Fruit fly (Drosophila melanogaster) whole organism, embryonic: ENCODE measurements around the gene fry.

Experiments
- Awh ChIP-seq: fragments of 200-800 bp; sonication (Bioruptor generic); IDR thresholded peaks from 2 replicates; pipeline ENCODE4, ENCODE4 v1.3.6; 2022; ENCODE audit warnings: missing biosample characterization, missing genetic modification characterization
- BEAF-32 ChIP-seq: fragments of 200-800 bp; sonication (Bioruptor generic); optimal IDR thresholded peaks from 3 replicates; lab custom pipeline; 2017; ENCODE audit warnings: missing biosample characterization, missing genetic modification characterization, mild to moderate bottlenecking, moderate library complexity, missing genetic modification reagents
- Blimp-1 ChIP-seq: fragments of 200-800 bp; sonication (Bioruptor generic); optimal IDR thresholded peaks from 3 replicates; lab custom pipeline; 2018; ENCODE audit warnings: missing biosample characterization, missing genetic modification characterization, mild to moderate bottlenecking, moderate library complexity, missing genetic modification reagents
- CG10274 ChIP-seq: fragments of 200-800 bp; sonication (Bioruptor generic); optimal IDR thresholded peaks from 3 replicates; lab custom pipeline; 2017; ENCODE audit warnings: missing biosample characterization, mild to moderate bottlenecking, missing genetic modification characterization
- CG10565 ChIP-seq: fragments of 200-800 bp; sonication (Bioruptor generic); optimal IDR thresholded peaks from 3 replicates; lab custom pipeline; 2016; ENCODE audit warnings: missing biosample characterization, mild to moderate bottlenecking, missing genetic modification characterization
- CG11398 ChIP-seq: fragments of 200-800 bp; sonication (Bioruptor generic); optimal IDR thresholded peaks from 2 replicates; lab custom pipeline; 2016; ENCODE audit warnings: missing biosample characterization, missing genetic modification characterization
- CG13287 ChIP-seq: fragments of 200-800 bp; sonication (Bioruptor generic); IDR thresholded peaks from 2 replicates; pipeline ENCODE4 v1.3.6; 2022; ENCODE audit warnings: missing biosample characterization, missing genetic modification characterization; ENCODE audit not compliant: partially characterized antibody
- CG17361 ChIP-seq: fragments of 200-800 bp; sonication (Bioruptor generic); IDR thresholded peaks from 3 replicates; pipeline ENCODE4 v1.3.6; 2022; ENCODE audit warnings: missing biosample characterization, missing genetic modification characterization
- CG18011 ChIP-seq: fragments of 200-800 bp; sonication (Bioruptor generic); optimal IDR thresholded peaks from 2 replicates; lab custom pipeline; 2017; ENCODE audit warnings: missing biosample characterization, missing genetic modification characterization, mild to moderate bottlenecking, moderate library complexity, missing genotype
- CG18764 ChIP-seq: fragments of 200-800 bp; sonication (Bioruptor generic); optimal IDR thresholded peaks from 3 replicates; lab custom pipeline; 2016; ENCODE audit warnings: missing biosample characterization, missing genetic modification characterization
- CG3163 ChIP-seq: fragments of 200-800 bp; sonication (Bioruptor generic); optimal IDR thresholded peaks from 3 replicates; lab custom pipeline; 2016; ENCODE audit warnings: missing biosample characterization, missing genetic modification characterization
- CG3407 ChIP-seq: fragments of 200-800 bp; sonication (Bioruptor generic); optimal IDR thresholded peaks from 2 replicates; lab custom pipeline; 2018; ENCODE audit warnings: missing biosample characterization, mild to moderate bottlenecking, missing genetic modification characterization
- CG43689 ChIP-seq: fragments of 200-800 bp; sonication (Bioruptor generic); IDR thresholded peaks from 2 replicates; pipeline ENCODE4 v1.3.6; 2022; ENCODE audit warnings: missing biosample characterization, missing genetic modification characterization
- CG4854 ChIP-seq: fragments of 200-800 bp; sonication (Bioruptor generic); optimal IDR thresholded peaks from 2 replicates; lab custom pipeline; 2016; ENCODE audit warnings: missing biosample characterization, missing genetic modification characterization, inconsistent platforms
- CG5180 ChIP-seq: fragments of 200-800 bp; sonication (Bioruptor generic); optimal IDR thresholded peaks from 3 replicates; lab custom pipeline; 2017; ENCODE audit warnings: missing biosample characterization, missing genetic modification characterization, mild to moderate bottlenecking, moderate library complexity, missing genetic modification reagents
- CG6765 ChIP-seq: fragments of 200-800 bp; sonication (Bioruptor generic); optimal IDR thresholded peaks from 3 replicates; lab custom pipeline; 2017; ENCODE audit warnings: missing biosample characterization, mild to moderate bottlenecking, missing genetic modification characterization
- CG7357 ChIP-seq: fragments of 200-800 bp; sonication (Bioruptor generic); IDR thresholded peaks from 3 replicates; pipeline ENCODE4 v1.3.6; 2022; ENCODE audit warnings: missing biosample characterization, missing genetic modification characterization
- CG7987 ChIP-seq: fragments of 200-800 bp; sonication (Bioruptor generic); optimal IDR thresholded peaks from 2 replicates; lab custom pipeline; 2018; ENCODE audit warnings: missing biosample characterization, mild to moderate bottlenecking, missing genetic modification characterization, moderate library complexity
- CG8281 ChIP-seq: fragments of 200-800 bp; sonication (Bioruptor generic); optimal IDR thresholded peaks from 2 replicates; lab custom pipeline; 2018; ENCODE audit warnings: missing biosample characterization, mild to moderate bottlenecking, missing genetic modification characterization, moderate library complexity
- CTCF ChIP-seq: fragments of 200-800 bp; sonication (Bioruptor generic); optimal IDR thresholded peaks from 2 replicates; lab custom pipeline; 2017; ENCODE audit warnings: missing biosample characterization, mild to moderate bottlenecking, missing genetic modification characterization, moderate library complexity
- CkIIα-i1 ChIP-seq: fragments of 200-800 bp; sonication (Bioruptor generic); IDR thresholded peaks from 2 replicates; pipeline ENCODE4 v1.3.6; 2022; ENCODE audit warnings: missing biosample characterization, missing genetic modification characterization
- Ets97D ChIP-seq: fragments of 200-800 bp; sonication (Bioruptor generic); optimal IDR thresholded peaks from 3 replicates; lab custom pipeline; 2016; ENCODE audit warnings: missing biosample characterization, missing genetic modification characterization
- HHEX ChIP-seq: fragments of 200-800 bp; sonication (Bioruptor generic); optimal IDR thresholded peaks from 3 replicates; lab custom pipeline; 2017; ENCODE audit warnings: missing biosample characterization, mild to moderate bottlenecking, missing genetic modification characterization, missing genetic modification reagents
- Hr78 ChIP-seq, 2 experiments: fragments of 200-800 bp in 1 of 2; fragments of >200 bp in 1 of 2; sonication (Bioruptor generic) in 1 of 2; optimal IDR thresholded peaks; 2 replicates each; lab custom pipeline; 2017 to 2019; ENCODE audit warnings: missing biosample characterization in 2 of 2, missing genetic modification characterization in 2 of 2, mild to moderate bottlenecking in 1 of 2, moderate library complexity in 1 of 2
- Jarid2 ChIP-seq: fragments of 200-800 bp; sonication (Bioruptor generic); optimal IDR thresholded peaks from 3 replicates; lab custom pipeline; 2017; ENCODE audit warnings: mild to moderate bottlenecking, missing biosample characterization, missing genetic modification reagents, missing genetic modification characterization
- Neu2 ChIP-seq: fragments of 200-800 bp; sonication (Bioruptor generic); optimal IDR thresholded peaks from 3 replicates; lab custom pipeline; 2016; ENCODE audit warnings: missing biosample characterization, missing genetic modification characterization, borderline replicate concordance
- Nf-YA ChIP-seq: fragments of 200-800 bp; sonication (Bioruptor generic); IDR thresholded peaks from 2 replicates; pipeline ENCODE4 v1.3.6; 2022; ENCODE audit warnings: missing biosample characterization, missing genetic modification characterization
- Ravus ChIP-seq: fragments of 200-800 bp; sonication (Bioruptor generic); IDR thresholded peaks from 2 replicates; pipeline ENCODE4 v1.3.6; 2022; ENCODE audit warnings: missing biosample characterization, missing genetic modification characterization
- Xrp1 ChIP-seq: fragments of 200-800 bp; sonication (Bioruptor generic); IDR thresholded peaks from 2 replicates; pipeline ENCODE4 v1.3.6; 2022; ENCODE audit warnings: missing biosample characterization, missing genetic modification characterization
- abd-A ChIP-seq: fragments of 200-800 bp; sonication (Bioruptor generic); optimal IDR thresholded peaks from 3 replicates; lab custom pipeline; 2019; ENCODE audit warnings: missing biosample characterization, mild to moderate bottlenecking, missing genetic modification characterization, moderate library complexity
- chinmo ChIP-seq: fragments of 200-800 bp; sonication (Bioruptor generic); IDR thresholded peaks from 4 replicates; pipeline ENCODE4 v1.3.6; 2022; ENCODE audit warnings: missing biosample characterization, missing genetic modification characterization; ENCODE audit not compliant: partially characterized antibody
- chm ChIP-seq: fragments of 200-800 bp; sonication (Bioruptor generic); IDR thresholded peaks from 2 replicates; pipeline ENCODE4 v1.3.6; 2022; ENCODE audit warnings: missing biosample characterization, missing genetic modification characterization
- ci ChIP-seq: fragments of 200-800 bp; sonication (Bioruptor generic); IDR thresholded peaks from 3 replicates; pipeline ENCODE4 v1.3.6; 2022; ENCODE audit warnings: missing biosample characterization, missing genetic modification characterization
- dysf ChIP-seq: fragments of 200-800 bp; sonication (Bioruptor generic); IDR thresholded peaks from 3 replicates; pipeline ENCODE4 v1.3.6; 2022; ENCODE audit warnings: missing biosample characterization, missing genetic modification characterization
- esg ChIP-seq: fragments of 200-800 bp; sonication (Bioruptor generic); conservative IDR thresholded peaks from 2 replicates; pipeline ENCODE4 v1.3.6; 2022; ENCODE audit warnings: missing biosample characterization, missing genetic modification characterization
- exex ChIP-seq: fragments of 200-800 bp; sonication (Bioruptor generic); optimal IDR thresholded peaks from 4 replicates; lab custom pipeline; 2018; ENCODE audit warnings: missing biosample characterization, mild to moderate bottlenecking, missing genetic modification characterization, moderate library complexity
- grn ChIP-seq: fragments of 200-800 bp; sonication (Bioruptor generic); optimal IDR thresholded peaks from 3 replicates; lab custom pipeline; 2017; ENCODE audit warnings: missing biosample characterization, missing genetic modification characterization
- her ChIP-seq: fragments of 200-800 bp; sonication (Bioruptor generic); optimal IDR thresholded peaks from 2 replicates; lab custom pipeline; 2016; ENCODE audit warnings: missing biosample characterization, missing genetic modification characterization
- lmd ChIP-seq: fragments of 200-800 bp; sonication (Bioruptor generic); IDR thresholded peaks from 2 replicates; pipeline ENCODE4 v1.3.6; 2022; ENCODE audit warnings: missing biosample characterization, missing genetic modification characterization
- nom ChIP-seq: fragments of 200-800 bp; sonication (Bioruptor generic); optimal IDR thresholded peaks from 2 replicates; lab custom pipeline; 2017; ENCODE audit warnings: missing biosample characterization, missing genetic modification characterization, mild to moderate bottlenecking, moderate library complexity, missing genetic modification reagents
- oc ChIP-seq: fragments of 200-800 bp; sonication (Bioruptor generic); optimal IDR thresholded peaks from 2 replicates; lab custom pipeline; 2018; ENCODE audit warnings: missing biosample characterization, mild to moderate bottlenecking, missing genetic modification characterization, moderate library complexity
- pita ChIP-seq: fragments of 200-800 bp; sonication (Bioruptor generic); optimal IDR thresholded peaks from 2 replicates; lab custom pipeline; 2017; ENCODE audit warnings: missing biosample characterization, mild to moderate bottlenecking, missing genetic modification characterization
- prd ChIP-seq, 3 experiments: fragments of >200 bp in 2 of 3; fragments of 200-800 bp in 1 of 3; sonication (Bioruptor generic) in 1 of 3; optimal IDR thresholded peaks in 2 of 3; IDR thresholded peaks in 1 of 3; 2 replicates in 2 of 3; 3 replicates in 1 of 3; pipeline versions ENCODE4 v1.3.6 to Lab custom; 2017 to 2022; ENCODE audit warnings: missing biosample characterization in 1 of 3, missing genetic modification characterization in 1 of 3
- salm ChIP-seq: fragments of 200-800 bp; sonication (Bioruptor generic); optimal IDR thresholded peaks from 2 replicates; lab custom pipeline; 2018; ENCODE audit warnings: missing biosample characterization, mild to moderate bottlenecking, missing genetic modification characterization
- sna ChIP-seq: fragments of 200-800 bp; sonication (Bioruptor generic); IDR thresholded peaks from 2 replicates; pipeline ENCODE4 v1.3.6; 2022; ENCODE audit warnings: missing biosample characterization, missing genetic modification characterization; ENCODE audit not compliant: partially characterized antibody
- sug ChIP-seq: fragments of 200-800 bp; optimal IDR thresholded peaks from 2 replicates; lab custom pipeline; 2019; ENCODE audit warnings: missing biosample characterization, mild to moderate bottlenecking, missing genetic modification characterization, moderate library complexity
- wek ChIP-seq: fragments of 200-800 bp; sonication (Bioruptor generic); optimal IDR thresholded peaks from 3 replicates; lab custom pipeline; 2018; ENCODE audit warnings: missing biosample characterization, mild to moderate bottlenecking, missing genetic modification characterization, moderate library complexity
- zen2 ChIP-seq: fragments of 200-800 bp; sonication (Bioruptor generic); IDR thresholded peaks from 3 replicates; pipeline ENCODE4 v1.3.6; 2022; ENCODE audit warnings: missing biosample characterization, missing genetic modification characterization; ENCODE audit not compliant: partially characterized antibody
- zf30C ChIP-seq: fragments of 200-800 bp; sonication (Bioruptor generic); optimal IDR thresholded peaks from 3 replicates; lab custom pipeline; 2018; ENCODE audit warnings: missing biosample characterization, mild to moderate bottlenecking, missing genetic modification characterization

The fry gene

dm6 chr3L:9692234-9692891, 13.5 kb upstream of the fry start (continued):
- peak; percentile 7 for TF ChIP-seq CG3407 (GFP tag; lab: Kevin White, UChicago)
- no peak for TF ChIP-seq Ets97D (GFP tag; lab: Kevin White, UChicago)
- TF ChIP-seq CG10274 (GFP tag; lab: Kevin White, UChicago), result no peak
- TF ChIP-seq her (GFP tag; lab: Kevin White, UChicago), result no peak
- TF ChIP-seq BEAF-32, result no peak
- no peak for TF ChIP-seq dysf (GFP tag; lab: Robert Waterston, UW)
- no peak for TF ChIP-seq CG43689 (GFP tag; lab: Robert Waterston, UW)
- peak; percentile 20 for TF ChIP-seq nom
- TF ChIP-seq CG4854 (GFP tag; lab: Kevin White, UChicago), result no peak
- TF ChIP-seq CG7357, result no peak
- TF ChIP-seq CG18011 (GFP tag; lab: Kevin White, UChicago), result peak; percentile 66
- TF ChIP-seq CG6765 (GFP tag; lab: Kevin White, UChicago), result no peak
- no peak for TF ChIP-seq CG5180 (GFP tag; lab: Kevin White, UChicago)
- TF ChIP-seq CkIIα-i1 (GFP tag; lab: Robert Waterston, UW), result no peak
- peak; percentile 75 for TF ChIP-seq grn (GFP tag; lab: Kevin White, UChicago)
- no peak for TF ChIP-seq CG8281 (tag; lab: Kevin White, UChicago)
- TF ChIP-seq CG13287 (GFP tag; lab: Robert Waterston, UW), result peak; percentile 43; the same call in 1 of the 2 replicates
- peak; percentile 7; the same call in 1 of the 2 replicates for TF ChIP-seq Xrp1 (GFP tag; lab: Robert Waterston, UW)
- peak; percentile 63 for TF ChIP-seq Awh (GFP tag; lab: Robert Waterston, UW)
- TF ChIP-seq CG18764 (GFP tag; lab: Kevin White, UChicago), result no peak
- peak; percentile 77 for TF ChIP-seq sna (GFP tag; lab: Robert Waterston, UW)
- TF ChIP-seq CG17361 (GFP tag; lab: Robert Waterston, UW), result no peak
- TF ChIP-seq zf30C, result no peak
- no peak for TF ChIP-seq CG11398 (GFP tag; lab: Kevin White, UChicago)
- peak; percentile 8 for TF ChIP-seq abd-A
- TF ChIP-seq sug (tag; lab: Kevin White, UChicago), result peak; percentile 99
- TF ChIP-seq Hr78 (GFP tag; optimal IDR thresholded peaks at IDR 0.05; lab: Kevin White, UChicago), result peak in 1 of 2 experiments; percentile 82
- TF ChIP-seq exex (tag; lab: Kevin White, UChicago), result peak; percentile 58
- no peak for TF ChIP-seq lmd (GFP tag; lab: Robert Waterston, UW)
- TF ChIP-seq HHEX (GFP tag; lab: Kevin White, UChicago), result no peak
- TF ChIP-seq prd (optimal IDR thresholded peaks at IDR 0.05; lab: Kevin White, UChicago), result no peak
- TF ChIP-seq prd (GFP tag; IDR thresholded peaks at IDR 0.05; lab: Robert Waterston, UW), result no peak
- no peak for TF ChIP-seq CG10565 (GFP tag; lab: Kevin White, UChicago)
- TF ChIP-seq zen2, result peak; percentile 84
- no peak for TF ChIP-seq esg
- peak; percentile 53; the same call in 1 of the 3 replicates for TF ChIP-seq ci (GFP tag; lab: Robert Waterston, UW)
- TF ChIP-seq salm, result peak; percentile 42
- no peak for TF ChIP-seq pita (GFP tag; lab: Kevin White, UChicago)
- no peak for TF ChIP-seq chm (GFP tag; lab: Robert Waterston, UW)
- TF ChIP-seq oc (tag; lab: Kevin White, UChicago), result no peak
- no peak for TF ChIP-seq Ravus
- TF ChIP-seq Neu2 (GFP tag; lab: Kevin White, UChicago), result no peak
- no peak for TF ChIP-seq Jarid2 (GFP tag; lab: Kevin White, UChicago)
- TF ChIP-seq CG3163 (GFP tag; lab: Kevin White, UChicago), result peak; percentile 98
- peak; percentile 21 for TF ChIP-seq wek (GFP tag; lab: Kevin White, UChicago)
- peak; percentile 0 for TF ChIP-seq CG7987
- TF ChIP-seq CTCF (GFP tag; lab: Kevin White, UChicago), result no peak
- peak; percentile 70 for TF ChIP-seq Blimp-1 (GFP tag; lab: Kevin White, UChicago)
- TF ChIP-seq chinmo, result peak; percentile 99; the same call in 3 of the 4 replicates
- no peak for TF ChIP-seq Nf-YA (GFP tag; lab: Robert Waterston, UW)
